Fruit fly (Drosophila melanogaster) whole organism, embryonic: ENCODE measurements around the gene CG43293.

ENCODE experiments used
- CG10979 ChIP-seq: fragments of 200-800 bp; sonication (Bioruptor generic); optimal IDR thresholded peaks from 2 replicates; lab custom pipeline; 2018; ENCODE audit warnings: missing biosample characterization, mild to moderate bottlenecking, missing genetic modification characterization, moderate library complexity
- CG12391 ChIP-seq: fragments of 200-800 bp; sonication (Bioruptor generic); optimal IDR thresholded peaks from 3 replicates; lab custom pipeline; 2018; ENCODE audit warnings: missing biosample characterization, mild to moderate bottlenecking, missing genetic modification characterization, moderate library complexity
- CG12659 ChIP-seq: fragments of 200-800 bp; sonication (Bioruptor generic); optimal IDR thresholded peaks from 3 replicates; lab custom pipeline; 2017; ENCODE audit warnings: mild to moderate bottlenecking, missing biosample characterization, missing genetic modification reagents, missing genetic modification characterization
- CG13424 ChIP-seq: fragments of 200-800 bp; sonication (Bioruptor generic); optimal IDR thresholded peaks from 2 replicates; lab custom pipeline; 2019; ENCODE audit warnings: missing biosample characterization, mild to moderate bottlenecking, missing genetic modification characterization, moderate library complexity
- CG17385 ChIP-seq: fragments of 200-800 bp; sonication (Bioruptor generic); optimal IDR thresholded peaks from 3 replicates; lab custom pipeline; 2018; ENCODE audit warnings: missing biosample characterization, mild to moderate bottlenecking, missing genetic modification characterization
- CG18011 ChIP-seq: fragments of 200-800 bp; sonication (Bioruptor generic); optimal IDR thresholded peaks from 2 replicates; lab custom pipeline; 2017; ENCODE audit warnings: missing biosample characterization, missing genetic modification characterization, mild to moderate bottlenecking, moderate library complexity, missing genotype
- CG18262 ChIP-seq: fragments of 200-800 bp; optimal IDR thresholded peaks from 3 replicates; lab custom pipeline; 2019; ENCODE audit warnings: missing biosample characterization, mild to moderate bottlenecking, missing genetic modification characterization, moderate library complexity
- CG2199 ChIP-seq: fragments of 200-800 bp; sonication (Bioruptor generic); IDR thresholded peaks from 3 replicates; pipeline ENCODE4 v1.3.6; 2022; ENCODE audit warnings: missing biosample characterization, missing genetic modification characterization
- CG4360 ChIP-seq: fragments of 200-800 bp; sonication (Bioruptor generic); IDR thresholded peaks from 2 replicates; pipeline ENCODE4 v1.3.6; 2022; ENCODE audit warnings: missing biosample characterization, missing genetic modification characterization
- CG4404 ChIP-seq: fragments of 200-800 bp; sonication (Bioruptor generic); IDR thresholded peaks from 2 replicates; pipeline ENCODE4 v1.3.6; 2022; ENCODE audit warnings: missing biosample characterization, missing genetic modification characterization
- CG4730 ChIP-seq: fragments of 200-800 bp; sonication (Bioruptor generic); IDR thresholded peaks from 2 replicates; pipeline ENCODE4 v1.3.6; 2022; ENCODE audit warnings: missing biosample characterization, missing genetic modification characterization
- CG4820 ChIP-seq: fragments of 200-800 bp; sonication (Bioruptor generic); optimal IDR thresholded peaks from 3 replicates; lab custom pipeline; 2016; ENCODE audit warnings: missing biosample characterization, missing genetic modification characterization
- CG5180 ChIP-seq: fragments of 200-800 bp; sonication (Bioruptor generic); optimal IDR thresholded peaks from 3 replicates; lab custom pipeline; 2017; ENCODE audit warnings: missing biosample characterization, missing genetic modification characterization, mild to moderate bottlenecking, moderate library complexity, missing genetic modification reagents
- E2f2 ChIP-seq: fragments of 200-800 bp; sonication (Bioruptor generic); IDR thresholded peaks from 2 replicates; pipeline ENCODE4 v1.3.6; 2022; ENCODE audit warnings: missing biosample characterization, missing genetic modification characterization
- Ets65A ChIP-seq: fragments of 200-800 bp; sonication (Bioruptor generic); peaks from one replicate; lab custom pipeline; 2016; ENCODE audit warnings: missing biosample characterization, missing genetic modification characterization
- HLH3B ChIP-seq: fragments of 200-800 bp; sonication (Bioruptor generic); IDR thresholded peaks from 2 replicates; pipeline ENCODE4 v1.3.6; 2022; ENCODE audit warnings: missing biosample characterization, missing genetic modification characterization
- MESR4 ChIP-seq: fragments of 200-800 bp; sonication (Bioruptor generic); optimal IDR thresholded peaks from 2 replicates; lab custom pipeline; 2018; ENCODE audit warnings: missing biosample characterization, mild to moderate bottlenecking, missing genetic modification characterization, moderate library complexity
- Mrtf ChIP-seq: fragments of 200-800 bp; sonication (Bioruptor generic); IDR thresholded peaks from 3 replicates; pipeline ENCODE4 v1.3.6; 2022; ENCODE audit warnings: missing biosample characterization, missing genetic modification characterization
- Ssrp ChIP-seq: fragments of 200-800 bp; sonication (Bioruptor generic); optimal IDR thresholded peaks from 2 replicates; lab custom pipeline; 2018; ENCODE audit warnings: missing biosample characterization, mild to moderate bottlenecking, missing genetic modification characterization, moderate library complexity
- Stat92E ChIP-seq, 3 experiments: fragments of >200 bp in 2 of 3; fragments of 200-800 bp in 1 of 3; sonication (Bioruptor generic) in 1 of 3; optimal IDR thresholded peaks; 2 replicates each; lab custom pipeline; 2017 to 2019; ENCODE audit warnings: missing biosample characterization in 3 of 3, missing genetic modification characterization in 3 of 3, mild to moderate bottlenecking in 1 of 3, moderate library complexity in 1 of 3
- bbx ChIP-seq: fragments of 200-800 bp; sonication (Bioruptor generic); IDR thresholded peaks from 2 replicates; pipeline ENCODE4 v1.3.6; 2022; ENCODE audit warnings: missing biosample characterization, missing genetic modification characterization; ENCODE audit not compliant: partially characterized antibody
- cato ChIP-seq: fragments of 200-800 bp; sonication (Bioruptor generic); optimal IDR thresholded peaks from 2 replicates; lab custom pipeline; 2016; ENCODE audit warnings: missing biosample characterization, missing genetic modification characterization, borderline replicate concordance
- crol ChIP-seq: fragments of 200-800 bp; sonication (Bioruptor generic); IDR thresholded peaks from 2 replicates; pipeline ENCODE4 v1.3.6; 2022; ENCODE audit warnings: missing biosample characterization, missing genetic modification characterization
- dmrt11E ChIP-seq: fragments of 200-800 bp; sonication (Bioruptor generic); optimal IDR thresholded peaks from 3 replicates; lab custom pipeline; 2018; ENCODE audit warnings: missing biosample characterization, mild to moderate bottlenecking, missing genetic modification characterization, moderate library complexity
- fd96Cb ChIP-seq: fragments of 200-800 bp; sonication (Bioruptor generic); optimal IDR thresholded peaks from 2 replicates; lab custom pipeline; 2018; ENCODE audit warnings: missing biosample characterization, mild to moderate bottlenecking, missing genetic modification characterization, moderate library complexity
- gro ChIP-seq: fragments of 200-800 bp; sonication (Bioruptor generic); optimal IDR thresholded peaks from 2 replicates; lab custom pipeline; 2016; ENCODE audit warnings: missing biosample characterization, missing genetic modification characterization
- gsb-n ChIP-seq: fragments of 200-800 bp; sonication (Bioruptor generic); optimal IDR thresholded peaks from 3 replicates; lab custom pipeline; 2018; ENCODE audit warnings: missing biosample characterization, mild to moderate bottlenecking, missing genetic modification characterization
- hth ChIP-seq: fragments of >200 bp; optimal IDR thresholded peaks from 2 replicates; lab custom pipeline; 2017; ENCODE audit warnings: inconsistent platforms
- lola ChIP-seq, 3 experiments: fragments of >200 bp in 2 of 3; fragments of 200-800 bp in 1 of 3; sonication (Bioruptor generic) in 1 of 3; optimal IDR thresholded peaks; 2 replicates each; lab custom pipeline; 2017 to 2019; ENCODE audit warnings: missing biosample characterization in 3 of 3, missing genetic modification characterization in 3 of 3, mild to moderate bottlenecking in 1 of 3, moderate library complexity in 1 of 3
- nerfin-1 ChIP-seq: fragments of 200-800 bp; sonication (Bioruptor generic); optimal IDR thresholded peaks from 3 replicates; lab custom pipeline; 2019; ENCODE audit warnings: missing biosample characterization, mild to moderate bottlenecking, missing genetic modification characterization, moderate library complexity
- nerfin-2 ChIP-seq: fragments of 200-800 bp; sonication (Bioruptor generic); IDR thresholded peaks from 2 replicates; pipeline ENCODE4 v1.3.6; 2022; ENCODE audit warnings: missing biosample characterization, missing genetic modification characterization; ENCODE audit not compliant: partially characterized antibody
- nmo ChIP-seq: fragments of 200-800 bp; sonication (Bioruptor generic); optimal IDR thresholded peaks from 2 replicates; lab custom pipeline; 2018; ENCODE audit warnings: missing biosample characterization, mild to moderate bottlenecking, missing genetic modification characterization, moderate library complexity
- oc ChIP-seq: fragments of 200-800 bp; sonication (Bioruptor generic); optimal IDR thresholded peaks from 2 replicates; lab custom pipeline; 2018; ENCODE audit warnings: missing biosample characterization, mild to moderate bottlenecking, missing genetic modification characterization, moderate library complexity
- phol ChIP-seq: fragments of 200-800 bp; sonication (Bioruptor generic); optimal IDR thresholded peaks from 3 replicates; lab custom pipeline; 2018; ENCODE audit warnings: missing biosample characterization, mild to moderate bottlenecking, missing genetic modification characterization, moderate library complexity
- pnt ChIP-seq: fragments of 200-800 bp; sonication (Bioruptor generic); optimal IDR thresholded peaks from 3 replicates; lab custom pipeline; 2016; ENCODE audit warnings: missing biosample characterization, missing genetic modification characterization
- prd ChIP-seq, 3 experiments: fragments of >200 bp in 2 of 3; fragments of 200-800 bp in 1 of 3; sonication (Bioruptor generic) in 1 of 3; optimal IDR thresholded peaks in 2 of 3; IDR thresholded peaks in 1 of 3; 2 replicates in 2 of 3; 3 replicates in 1 of 3; pipeline versions ENCODE4 v1.3.6 to Lab custom; 2017 to 2022; ENCODE audit warnings: missing biosample characterization in 1 of 3, missing genetic modification characterization in 1 of 3
- pros ChIP-seq: fragments of 200-800 bp; sonication (Bioruptor generic); optimal IDR thresholded peaks from 3 replicates; lab custom pipeline; 2019; ENCODE audit warnings: missing biosample characterization, mild to moderate bottlenecking, missing genetic modification characterization, moderate library complexity
- pzg ChIP-seq: fragments of 200-800 bp; sonication (Bioruptor generic); optimal IDR thresholded peaks from 3 replicates; lab custom pipeline; 2018; ENCODE audit warnings: missing biosample characterization, mild to moderate bottlenecking, missing genetic modification characterization, moderate library complexity
- row ChIP-seq: fragments of 200-800 bp; sonication (Bioruptor generic); IDR thresholded peaks from 3 replicates; pipeline ENCODE4 v1.3.6; 2022; ENCODE audit warnings: missing biosample characterization, missing genetic modification characterization
- scrt ChIP-seq: fragments of 200-800 bp; sonication (Bioruptor generic); optimal IDR thresholded peaks from 2 replicates; lab custom pipeline; 2018; ENCODE audit warnings: missing biosample characterization, mild to moderate bottlenecking, missing genetic modification characterization, moderate library complexity
- sens-2 ChIP-seq: fragments of 200-800 bp; sonication (Bioruptor generic); IDR thresholded peaks from 2 replicates; pipeline ENCODE4 v1.3.6; 2022; ENCODE audit warnings: missing biosample characterization, missing genetic modification characterization
- sisA ChIP-seq: fragments of 200-800 bp; sonication (Bioruptor generic); IDR thresholded peaks from 2 replicates; pipeline ENCODE4 v1.3.6; 2022; ENCODE audit warnings: missing biosample characterization, missing genetic modification characterization
- sna ChIP-seq: fragments of 200-800 bp; sonication (Bioruptor generic); IDR thresholded peaks from 2 replicates; pipeline ENCODE4 v1.3.6; 2022; ENCODE audit warnings: missing biosample characterization, missing genetic modification characterization; ENCODE audit not compliant: partially characterized antibody
- tin ChIP-seq: fragments of 200-800 bp; sonication (Bioruptor generic); optimal IDR thresholded peaks from 3 replicates; lab custom pipeline; 2016; ENCODE audit warnings: missing biosample characterization, missing genetic modification characterization

Gene CG43293

DNA sequence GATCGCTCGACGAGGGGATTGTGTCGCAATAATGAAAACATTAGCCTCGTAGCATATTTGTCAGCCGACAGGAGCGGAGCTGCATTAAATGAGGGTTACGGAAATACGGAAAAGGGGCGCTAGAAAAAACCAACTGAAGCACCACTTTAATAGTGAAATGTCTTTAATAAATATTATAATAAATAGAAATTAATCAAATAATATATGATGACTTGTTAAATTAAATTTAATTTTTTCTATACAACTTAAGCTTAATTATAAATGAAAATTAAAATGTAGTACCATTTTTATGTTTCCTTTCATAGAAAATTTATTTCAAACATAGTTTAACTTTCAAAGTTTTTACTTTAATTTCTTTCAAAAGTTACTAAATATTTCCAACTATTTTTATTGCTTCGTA lies 23.0 kb upstream of the CG43293 start:
- TF ChIP-seq scrt (GFP tag; lab: Kevin White, UChicago) (no peak), dmrt11E (tag; lab: Kevin White, UChicago) (peak; percentile 63), gro (no peak), CG18262 (tag; lab: Kevin White, UChicago) (peak; percentile 69), nmo (GFP tag; lab: Kevin White, UChicago) (peak; percentile 46), cato (GFP tag; lab: Kevin White, UChicago) (no peak), Ssrp (tag; lab: Kevin White, UChicago) (peak; percentile 34), Ets65A (GFP tag; lab: Kevin White, UChicago) (peak; percentile 65), sisA (GFP tag; lab: Robert Waterston, UW) (no peak), CG10979 (tag; lab: Kevin White, UChicago) (peak; percentile 37), CG12659 (no peak), lola (GFP tag; optimal IDR thresholded peaks at IDR 0.05; lab: Kevin White, UChicago) (peak in 1 of 3 experiments; percentile 71), CG12391 (peak; percentile 28), pzg (no peak), Mrtf (GFP tag; lab: Robert Waterston, UW) (0 out of 3 replicates have a peak, but pooled peaks have one; percentile 36), gsb-n (tag; lab: Kevin White, UChicago) (peak; percentile 58), CG4820 (no peak), CG13424 (tag; lab: Kevin White, UChicago) (peak; percentile 20), row (peak; percentile 39; the same call in 2 of the 3 replicates), prd (optimal IDR thresholded peaks at IDR 0.05; lab: Kevin White, UChicago) (no peak), prd (GFP tag; IDR thresholded peaks at IDR 0.05; lab: Robert Waterston, UW) (0 out of 3 replicates have a peak, but pooled peaks have one; percentile 11)

DNA sequence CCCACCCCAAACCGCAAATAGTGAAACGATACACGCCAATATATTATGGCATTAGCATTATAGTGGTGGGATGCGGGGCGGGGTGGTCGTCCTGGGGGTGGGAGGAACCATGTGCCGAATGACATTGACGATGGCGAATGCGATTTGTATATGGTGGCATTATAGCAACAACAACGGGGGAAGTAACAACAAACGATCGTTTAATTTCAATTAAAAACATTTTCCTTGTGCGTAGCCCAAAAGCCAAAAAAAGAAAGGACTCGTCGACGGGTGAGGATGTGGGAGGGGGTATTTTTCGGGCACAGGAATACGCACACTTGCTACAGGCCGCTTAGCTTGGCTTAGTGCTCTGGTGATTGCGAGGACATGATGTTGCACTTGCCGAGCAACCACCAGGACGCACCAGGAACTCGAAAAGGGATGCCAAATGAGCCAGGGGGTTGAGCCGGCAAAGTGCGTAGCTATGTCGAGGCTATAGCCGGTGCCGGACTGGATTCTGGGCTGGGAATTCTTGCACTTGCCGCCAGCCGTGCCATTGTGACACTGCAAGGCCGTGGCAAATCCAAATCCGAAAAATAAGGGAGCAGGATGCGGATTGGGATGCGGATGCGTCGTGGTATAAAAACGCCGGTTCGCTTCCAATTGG lies 22.4 kb upstream of the CG43293 start, which contains the start of gene Prdm13:
Gene Prdm13 (plus strand): TSS at position 645 of the 646 bp plus-strand sequence.
- TF ChIP-seq CG17385 (GFP tag; lab: Kevin White, UChicago): no peak
- TF ChIP-seq pros (GFP tag; lab: Kevin White, UChicago): peak; percentile 72
- TF ChIP-seq nerfin-1 (tag; lab: Kevin White, UChicago): peak; percentile 95
- no peak for TF ChIP-seq CG5180 (GFP tag; lab: Kevin White, UChicago)
- peak; percentile 77 for TF ChIP-seq oc (tag; lab: Kevin White, UChicago)
- TF ChIP-seq crol (GFP tag; lab: Robert Waterston, UW): peak; percentile 27; the same call in 1 of the 2 replicates
- peak; percentile 21; the same call in 1 of the 2 replicates for TF ChIP-seq nerfin-2 (GFP tag; lab: Robert Waterston, UW)
- TF ChIP-seq hth (lab: Kevin White, UChicago): no peak
- TF ChIP-seq CG4360: peak; percentile 52; the same call in 1 of the 2 replicates
- no peak for TF ChIP-seq sens-2 (GFP tag; lab: Robert Waterston, UW)
- TF ChIP-seq gsb-n (tag; lab: Kevin White, UChicago): peak; percentile 50
- TF ChIP-seq MESR4 (GFP tag; lab: Kevin White, UChicago): no peak

DNA sequence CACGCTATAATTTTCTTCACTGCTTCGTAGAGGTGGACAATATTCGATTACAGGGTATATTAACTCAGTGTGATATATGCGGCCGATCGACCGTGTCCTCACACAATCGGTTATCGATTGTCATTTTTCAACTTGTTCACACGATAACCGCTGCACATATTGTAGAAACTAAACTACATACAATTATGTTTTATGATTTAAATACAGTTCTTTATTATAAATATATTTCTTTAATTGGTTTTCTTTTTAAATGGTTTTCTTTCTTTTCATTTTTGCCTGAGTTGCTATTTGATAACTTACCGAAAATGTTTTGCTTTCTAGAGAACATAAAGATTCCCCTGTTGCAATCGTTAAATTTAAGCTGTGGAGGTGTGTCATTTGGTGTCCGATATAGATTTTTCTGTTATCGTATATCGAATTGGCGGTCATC lies 11.1 kb upstream of the CG43293 start, which contains the start of the genes fmt and CG7376:
Gene fmt (minus strand): TSS at position 55 of the 430 bp plus-strand sequence.
Gene CG7376 (plus strand): TSS at position 423 of the 430 bp plus-strand sequence.
- TF ChIP-seq oc (tag; lab: Kevin White, UChicago) (no peak), CG4730 (GFP tag; lab: Robert Waterston, UW) (no peak), Stat92E (GFP tag; optimal IDR thresholded peaks at IDR 0.05; lab: Kevin White, UChicago) (peak in 1 of 3 experiments; percentile 64), scrt (GFP tag; lab: Kevin White, UChicago) (no peak), prd (optimal IDR thresholded peaks at IDR 0.05; lab: Kevin White, UChicago) (no peak), prd (GFP tag; IDR thresholded peaks at IDR 0.05; lab: Robert Waterston, UW) (peak; percentile 35; the same call in 1 of the 3 replicates), CG2199 (GFP tag; lab: Robert Waterston, UW) (no peak), pnt (GFP tag; lab: Kevin White, UChicago) (no peak), CG4404 (GFP tag; lab: Robert Waterston, UW) (no peak), fd96Cb (peak; percentile 15), CG18011 (GFP tag; lab: Kevin White, UChicago) (no peak), tin (no peak), sna (GFP tag; lab: Robert Waterston, UW) (peak; percentile 75), E2f2 (peak; percentile 65), Ets65A (GFP tag; lab: Kevin White, UChicago) (peak; percentile 42), HLH3B (GFP tag; lab: Robert Waterston, UW) (no peak), bbx (GFP tag; lab: Robert Waterston, UW) (peak; percentile 71), phol (tag; lab: Kevin White, UChicago) (peak; percentile 68), gsb-n (tag; lab: Kevin White, UChicago) (no peak)
